Fruit fly (Drosophila melanogaster) whole organism, prepupa: Measurements from ENCODE around the gene CG42812.

Experiments used
- CG11762 ChIP-seq: fragments of 200-800 bp; sonication (Bioruptor generic); optimal IDR thresholded peaks from 3 replicates; lab custom pipeline; 2016; ENCODE audit warnings: missing biosample characterization, missing genetic modification characterization; ENCODE audit not compliant: insufficient read depth
- CG11902 ChIP-seq: fragments of 200-800 bp; sonication (Bioruptor generic); optimal IDR thresholded peaks from 3 replicates; lab custom pipeline; 2016; ENCODE audit warnings: missing biosample characterization, missing genetic modification characterization
- CG15336 ChIP-seq: fragments of 200-800 bp; sonication (Bioruptor generic); IDR thresholded peaks from 2 replicates; pipeline ENCODE4 v1.3.6; 2022; ENCODE audit warnings: missing biosample characterization, missing genetic modification characterization
- CG1621 ChIP-seq: fragments of 200-800 bp; sonication (Bioruptor generic); optimal IDR thresholded peaks from 3 replicates; lab custom pipeline; 2018; ENCODE audit warnings: missing biosample characterization, mild to moderate bottlenecking, missing genetic modification characterization
- CG16779 ChIP-seq: fragments of 200-800 bp; sonication (Bioruptor generic); optimal IDR thresholded peaks from 3 replicates; lab custom pipeline; 2017; ENCODE audit warnings: missing biosample characterization, mild to moderate bottlenecking, missing genetic modification characterization
- CG31627 ChIP-seq: fragments of 200-800 bp; sonication (Bioruptor generic); optimal IDR thresholded peaks from 3 replicates; lab custom pipeline; 2016; ENCODE audit warnings: missing biosample characterization, missing genetic modification characterization
- CG32006 ChIP-seq: fragments of 200-800 bp; sonication (Bioruptor generic); optimal IDR thresholded peaks from 3 replicates; lab custom pipeline; 2017; ENCODE audit warnings: missing biosample characterization, mild to moderate bottlenecking, missing genetic modification characterization
- CG34406 ChIP-seq: fragments of 200-800 bp; sonication (Bioruptor generic); optimal IDR thresholded peaks from 3 replicates; lab custom pipeline; 2016; ENCODE audit warnings: missing biosample characterization, missing genetic modification characterization
- CG4318 ChIP-seq: fragments of 200-800 bp; sonication (Bioruptor generic); optimal IDR thresholded peaks from 3 replicates; lab custom pipeline; 2017; ENCODE audit warnings: missing biosample characterization, mild to moderate bottlenecking, missing genetic modification characterization
- CG6163 ChIP-seq: fragments of 200-800 bp; sonication (Bioruptor generic); IDR thresholded peaks from 3 replicates; pipeline ENCODE4 v1.3.6; 2022; ENCODE audit warnings: missing biosample characterization, missing genetic modification characterization
- CG6276 ChIP-seq: fragments of 200-800 bp; sonication (Bioruptor generic); optimal IDR thresholded peaks from 2 replicates; lab custom pipeline; 2017; ENCODE audit warnings: missing biosample characterization, mild to moderate bottlenecking, missing genetic modification characterization
- CG6792 ChIP-seq: fragments of 200-800 bp; sonication (Bioruptor generic); optimal IDR thresholded peaks from 3 replicates; lab custom pipeline; 2016; ENCODE audit warnings: missing biosample characterization, missing genetic modification characterization
- CG6854 ChIP-seq: fragments of 200-800 bp; sonication (Bioruptor generic); optimal IDR thresholded peaks from 2 replicates; lab custom pipeline; 2017; ENCODE audit warnings: missing biosample characterization, mild to moderate bottlenecking, missing genetic modification characterization
- CG8119 ChIP-seq: fragments of 200-800 bp; sonication (Bioruptor generic); IDR thresholded peaks from 3 replicates; pipeline ENCODE4 v1.3.6; 2022; ENCODE audit warnings: missing biosample characterization, missing genetic modification characterization
- CG8632 ChIP-seq: fragments of 200-800 bp; sonication (Bioruptor generic); optimal IDR thresholded peaks from 3 replicates; lab custom pipeline; 2016; ENCODE audit warnings: missing biosample characterization, missing genetic modification characterization
- Eip78C ChIP-seq: fragments of 200-800 bp; sonication (Bioruptor generic); peaks from one replicate; lab custom pipeline; 2016; ENCODE audit warnings: missing biosample characterization, missing genetic modification characterization
- Eip93F ChIP-seq: fragments of 200-800 bp; sonication (Bioruptor generic); optimal IDR thresholded peaks from 2 replicates; lab custom pipeline; 2016; ENCODE audit warnings: missing biosample characterization, mild to moderate bottlenecking, missing genetic modification characterization
- Ets96B ChIP-seq: fragments of 200-800 bp; optimal IDR thresholded peaks from 2 replicates; lab custom pipeline; 2019; ENCODE audit warnings: missing biosample characterization, mild to moderate bottlenecking, missing genetic modification characterization, moderate library complexity
- Gug ChIP-seq: fragments of 200-800 bp; sonication (Bioruptor generic); IDR thresholded peaks from 2 replicates; pipeline ENCODE4 v1.3.6; 2022; ENCODE audit warnings: missing biosample characterization, missing genetic modification characterization
- Hr38 ChIP-seq: sonication (Bioruptor generic); optimal IDR thresholded peaks from 2 replicates; lab custom pipeline; 2016; ENCODE audit warnings: missing biosample characterization, missing genetic modification characterization
- Hr39 ChIP-seq: fragments of 200-800 bp; sonication (Bioruptor generic); optimal IDR thresholded peaks from 2 replicates; lab custom pipeline; 2016; ENCODE audit warnings: missing biosample characterization, missing genetic modification characterization
- Hr4 ChIP-seq: fragments of 200-800 bp; sonication (Bioruptor generic); optimal IDR thresholded peaks from 3 replicates; lab custom pipeline; 2016; ENCODE audit warnings: missing biosample characterization, missing genetic modification characterization
- Lpt ChIP-seq: fragments of 200-800 bp; sonication (Bioruptor generic); optimal IDR thresholded peaks from 3 replicates; lab custom pipeline; 2016; ENCODE audit warnings: missing biosample characterization, missing genetic modification characterization
- Met ChIP-seq: fragments of 200-800 bp; sonication (Bioruptor generic); optimal IDR thresholded peaks from 3 replicates; lab custom pipeline; 2016; ENCODE audit warnings: missing biosample characterization, missing genetic modification characterization
- Smox ChIP-seq: fragments of 200-800 bp; sonication (Bioruptor generic); optimal IDR thresholded peaks from 3 replicates; lab custom pipeline; 2016; ENCODE audit warnings: missing biosample characterization, missing genetic modification characterization
- Sox14 ChIP-seq: fragments of 200-800 bp; sonication (Bioruptor generic); optimal IDR thresholded peaks from 3 replicates; lab custom pipeline; 2016; ENCODE audit warnings: missing biosample characterization, missing genetic modification characterization
- Sox15 ChIP-seq: fragments of 200-800 bp; sonication (Bioruptor generic); optimal IDR thresholded peaks from 3 replicates; lab custom pipeline; 2016; ENCODE audit warnings: missing biosample characterization, missing genetic modification characterization
- cyc ChIP-seq: fragments of 200-800 bp; sonication (Bioruptor generic); optimal IDR thresholded peaks from 3 replicates; lab custom pipeline; 2016; ENCODE audit warnings: missing biosample characterization, missing genetic modification characterization
- dsx ChIP-seq: fragments of 200-800 bp; optimal IDR thresholded peaks from 3 replicates; lab custom pipeline; 2019; ENCODE audit warnings: missing biosample characterization, mild to moderate bottlenecking, missing genetic modification characterization, moderate library complexity; ENCODE audit not compliant: poor library complexity, severe bottlenecking
- esn ChIP-seq: fragments of 200-800 bp; sonication (Bioruptor generic); optimal IDR thresholded peaks from 2 replicates; lab custom pipeline; 2016; ENCODE audit warnings: missing biosample characterization, mild to moderate bottlenecking, missing genetic modification characterization, moderate library complexity
- fd85E ChIP-seq: fragments of 200-800 bp; sonication (Bioruptor generic); optimal IDR thresholded peaks from 3 replicates; lab custom pipeline; 2016; ENCODE audit warnings: missing biosample characterization, missing genetic modification characterization
- fkh ChIP-seq: fragments of 200-800 bp; sonication (Bioruptor generic); optimal IDR thresholded peaks from 3 replicates; lab custom pipeline; 2017; ENCODE audit warnings: missing biosample characterization, mild to moderate bottlenecking, missing genetic modification characterization, moderate library complexity
- net ChIP-seq: fragments of 200-800 bp; sonication (Bioruptor generic); optimal IDR thresholded peaks from 3 replicates; lab custom pipeline; 2016; ENCODE audit warnings: missing biosample characterization, missing genetic modification characterization
- salr ChIP-seq, 2 experiments: fragments of 200-800 bp; sonication (Bioruptor generic); optimal IDR thresholded peaks; 3 replicates each; lab custom pipeline; 2016 to 2018; ENCODE audit warnings: missing biosample characterization in 2 of 2, missing genetic modification characterization in 2 of 2, mild to moderate bottlenecking in 1 of 2
- svp ChIP-seq: fragments of 200-800 bp; sonication (Bioruptor generic); peaks from one replicate; lab custom pipeline; 2016; ENCODE audit warnings: missing biosample characterization, missing genetic modification characterization
- topi ChIP-seq: fragments of 200-800 bp; sonication (Bioruptor generic); optimal IDR thresholded peaks from 3 replicates; lab custom pipeline; 2016; ENCODE audit warnings: missing biosample characterization, missing genetic modification characterization

Gene CG42812

dm6 chr3R:24368064-24368463 lies at the start of gene CG42812, which contains the start of gene CG33341:
TSS of gene CG42812 (minus strand) at chr3R:24368164.
TSS of gene CG33341 (plus strand) at chr3R:24368358.
- no peak for TF ChIP-seq salr (GFP tag; optimal IDR thresholded peaks at IDR 0.05; lab: Kevin White, UChicago)
- TF ChIP-seq svp (GFP tag; lab: Kevin White, UChicago), result peak; percentile 20

dm6 chr3R:24392207-24392939 lies 24.4 kb upstream of the CG42812 start, which contains the start of gene CG13616:
TSS of gene CG13616 (plus strand) at chr3R:24392889.
- TF ChIP-seq Hr39 (GFP tag; lab: Kevin White, UChicago) (peak; percentile 38), Smox (GFP tag; lab: Kevin White, UChicago) (peak; percentile 15), Hr38 (GFP tag; lab: Kevin White, UChicago) (no peak), CG32006 (no peak), Eip93F (no peak), topi (GFP tag; lab: Kevin White, UChicago) (no peak), CG11762 (no peak), Eip78C (GFP tag; lab: Kevin White, UChicago) (peak; percentile 69), fd85E (GFP tag; lab: Kevin White, UChicago) (no peak), svp (GFP tag; lab: Kevin White, UChicago) (peak; percentile 69), CG16779 (tag; lab: Kevin White, UChicago) (no peak), Ets96B (tag; lab: Kevin White, UChicago) (no peak), Sox14 (GFP tag; lab: Kevin White, UChicago) (no peak), salr (GFP tag; optimal IDR thresholded peaks at IDR 0.05; lab: Kevin White, UChicago) (no peak), CG31627 (GFP tag; lab: Kevin White, UChicago) (peak; percentile 25), Lpt (GFP tag; lab: Kevin White, UChicago) (no peak), esn (no peak), Sox15 (GFP tag; lab: Kevin White, UChicago) (no peak), CG15336 (GFP tag; lab: Robert Waterston, UW) (no peak), CG34406 (peak; percentile 19), Met (GFP tag; lab: Kevin White, UChicago) (peak; percentile 1), CG4318 (GFP tag; lab: Kevin White, UChicago) (no peak), cyc (GFP tag; lab: Kevin White, UChicago) (peak; percentile 30), CG6163 (GFP tag; lab: Robert Waterston, UW) (no peak), CG6276 (GFP tag; lab: Kevin White, UChicago) (no peak), CG11902 (GFP tag; lab: Kevin White, UChicago) (peak; percentile 36)

- TF ChIP-seq Hr4 (no peak), Hr39 (GFP tag; lab: Kevin White, UChicago) (no peak), dsx (no peak), CG6854 (GFP tag; lab: Kevin White, UChicago) (no peak), CG6276 (GFP tag; lab: Kevin White, UChicago) (no peak), CG8632 (GFP tag; lab: Kevin White, UChicago) (no peak), Gug (no peak), fkh (no peak), CG4318 (GFP tag; lab: Kevin White, UChicago) (no peak), CG11762 (no peak), CG8119 (GFP tag; lab: Robert Waterston, UW) (no peak), CG6792 (GFP tag; lab: Kevin White, UChicago) (no peak), CG1621 (tag; lab: Kevin White, UChicago) (no peak), Ets96B (tag; lab: Kevin White, UChicago) (no peak), net (GFP tag; lab: Kevin White, UChicago) (no peak)
Measured at dm6 chr3R:24390239-24390638, 22.3 kb upstream of the CG42812 start, which contains the start of the genes CG5768 and CG13615. TSS of gene CG5768 (minus strand) at chr3R:24390339. TSS of gene CG13615 (plus strand) at chr3R:24390518.
